Fruit fly (Drosophila melanogaster) whole organism, embryonic: ENCODE data around the gene Snapin.

Experiments
- Aef1 ChIP-seq: fragments of 200-800 bp; sonication (Bioruptor generic); IDR thresholded peaks from 3 replicates; pipeline ENCODE4 v1.3.6; 2022; ENCODE audit warnings: missing biosample characterization, missing genetic modification characterization
- Antp ChIP-seq: fragments of 200-800 bp; sonication (Bioruptor generic); optimal IDR thresholded peaks from 3 replicates; lab custom pipeline; 2016; ENCODE audit warnings: missing biosample characterization, missing genetic modification characterization
- Atf3 ChIP-seq: fragments of 200-800 bp; sonication (Bioruptor generic); optimal IDR thresholded peaks from 3 replicates; lab custom pipeline; 2016; ENCODE audit warnings: missing biosample characterization, missing genetic modification characterization
- B-H1 ChIP-seq: fragments of 200-800 bp; sonication (Bioruptor generic); IDR thresholded peaks from 3 replicates; pipeline ENCODE4 v1.3.6; 2022; ENCODE audit warnings: missing biosample characterization, missing genetic modification characterization
- CG12299 ChIP-seq: fragments of 200-800 bp; sonication (Bioruptor generic); optimal IDR thresholded peaks from 2 replicates; lab custom pipeline; 2018; ENCODE audit warnings: missing biosample characterization, mild to moderate bottlenecking, missing genetic modification characterization
- CG13287 ChIP-seq: fragments of 200-800 bp; sonication (Bioruptor generic); IDR thresholded peaks from 2 replicates; pipeline ENCODE4 v1.3.6; 2022; ENCODE audit warnings: missing biosample characterization, missing genetic modification characterization; ENCODE audit not compliant: partially characterized antibody
- CG1529 ChIP-seq: fragments of 200-800 bp; sonication (Bioruptor generic); optimal IDR thresholded peaks from 3 replicates; lab custom pipeline; 2018; ENCODE audit warnings: missing biosample characterization, missing genetic modification characterization
- CG1602 ChIP-seq: fragments of 200-800 bp; sonication (Bioruptor generic); optimal IDR thresholded peaks from 3 replicates; lab custom pipeline; 2016; ENCODE audit warnings: missing biosample characterization, missing genetic modification characterization
- CG17385 ChIP-seq: fragments of 200-800 bp; sonication (Bioruptor generic); optimal IDR thresholded peaks from 3 replicates; lab custom pipeline; 2018; ENCODE audit warnings: missing biosample characterization, mild to moderate bottlenecking, missing genetic modification characterization
- CG18011 ChIP-seq: fragments of 200-800 bp; sonication (Bioruptor generic); optimal IDR thresholded peaks from 2 replicates; lab custom pipeline; 2017; ENCODE audit warnings: missing biosample characterization, missing genetic modification characterization, mild to moderate bottlenecking, moderate library complexity, missing genotype
- CG2116 ChIP-seq: fragments of 200-800 bp; sonication (Bioruptor generic); optimal IDR thresholded peaks from 3 replicates; lab custom pipeline; 2018; ENCODE audit warnings: missing biosample characterization, mild to moderate bottlenecking, missing genetic modification characterization
- CG32767 ChIP-seq: fragments of 200-800 bp; sonication (Bioruptor generic); IDR thresholded peaks from 2 replicates; pipeline ENCODE4 v1.3.6; 2022; ENCODE audit warnings: missing biosample characterization, missing genetic modification characterization
- CG34376 ChIP-seq: fragments of 200-800 bp; sonication (Bioruptor generic); optimal IDR thresholded peaks from 2 replicates; lab custom pipeline; 2018; ENCODE audit warnings: missing biosample characterization, mild to moderate bottlenecking, missing genetic modification characterization
- CG3995 ChIP-seq: fragments of 200-800 bp; sonication (Bioruptor generic); optimal IDR thresholded peaks from 3 replicates; lab custom pipeline; 2016; ENCODE audit warnings: missing biosample characterization, missing genetic modification characterization
- CG4404 ChIP-seq: fragments of 200-800 bp; sonication (Bioruptor generic); IDR thresholded peaks from 2 replicates; pipeline ENCODE4 v1.3.6; 2022; ENCODE audit warnings: missing biosample characterization, missing genetic modification characterization
- CG5953 ChIP-seq: fragments of 200-800 bp; sonication (Bioruptor generic); IDR thresholded peaks from 2 replicates; pipeline ENCODE4 v1.3.6; 2022; ENCODE audit warnings: missing biosample characterization, missing genetic modification characterization
- CG7786 ChIP-seq: fragments of 200-800 bp; sonication (Bioruptor generic); optimal IDR thresholded peaks from 2 replicates; lab custom pipeline; 2016; ENCODE audit warnings: missing biosample characterization, missing genetic modification characterization
- CG7839 ChIP-seq: fragments of 200-800 bp; sonication (Bioruptor generic); optimal IDR thresholded peaks from 3 replicates; lab custom pipeline; 2018; ENCODE audit warnings: missing biosample characterization, mild to moderate bottlenecking, missing genetic modification characterization, moderate library complexity
- CG8281 ChIP-seq: fragments of 200-800 bp; sonication (Bioruptor generic); optimal IDR thresholded peaks from 2 replicates; lab custom pipeline; 2018; ENCODE audit warnings: missing biosample characterization, mild to moderate bottlenecking, missing genetic modification characterization, moderate library complexity
- CG8359 ChIP-seq: fragments of 200-800 bp; sonication (Bioruptor generic); optimal IDR thresholded peaks from 2 replicates; lab custom pipeline; 2017; ENCODE audit warnings: missing biosample characterization, mild to moderate bottlenecking, missing genetic modification characterization, borderline replicate concordance
- CG8478 ChIP-seq: fragments of >200 bp; optimal IDR thresholded peaks from 2 replicates; lab custom pipeline; 2018
- CG8944 ChIP-seq: fragments of 200-800 bp; sonication (Bioruptor generic); optimal IDR thresholded peaks from 3 replicates; lab custom pipeline; 2016; ENCODE audit warnings: missing biosample characterization, missing genetic modification characterization
- D19B ChIP-seq: fragments of 200-800 bp; sonication (Bioruptor generic); optimal IDR thresholded peaks from 2 replicates; lab custom pipeline; 2017; ENCODE audit warnings: missing biosample characterization, mild to moderate bottlenecking, missing genetic modification characterization
- E2f1 ChIP-seq: fragments of 200-800 bp; sonication (Bioruptor generic); IDR thresholded peaks from 2 replicates; pipeline ENCODE4 v1.3.6; 2022; ENCODE audit warnings: missing biosample characterization, missing genetic modification characterization
- Elba2 ChIP-seq: fragments of 200-800 bp; sonication (Bioruptor generic); optimal IDR thresholded peaks from 3 replicates; lab custom pipeline; 2016; ENCODE audit warnings: missing biosample characterization, missing genetic modification characterization
- HHEX ChIP-seq: fragments of 200-800 bp; sonication (Bioruptor generic); optimal IDR thresholded peaks from 3 replicates; lab custom pipeline; 2017; ENCODE audit warnings: missing biosample characterization, mild to moderate bottlenecking, missing genetic modification characterization, missing genetic modification reagents
- Jarid2 ChIP-seq: fragments of 200-800 bp; sonication (Bioruptor generic); optimal IDR thresholded peaks from 3 replicates; lab custom pipeline; 2017; ENCODE audit warnings: mild to moderate bottlenecking, missing biosample characterization, missing genetic modification reagents, missing genetic modification characterization
- Lim3 ChIP-seq: fragments of 200-800 bp; sonication (Bioruptor generic); IDR thresholded peaks from 2 replicates; pipeline ENCODE4 v1.3.6; 2022; ENCODE audit warnings: missing biosample characterization, missing genetic modification characterization
- Spps ChIP-seq: fragments of 200-800 bp; sonication (Bioruptor generic); optimal IDR thresholded peaks from 2 replicates; lab custom pipeline; 2018; ENCODE audit warnings: missing biosample characterization, mild to moderate bottlenecking, missing genetic modification characterization
- abd-A ChIP-seq: fragments of 200-800 bp; sonication (Bioruptor generic); optimal IDR thresholded peaks from 3 replicates; lab custom pipeline; 2019; ENCODE audit warnings: missing biosample characterization, mild to moderate bottlenecking, missing genetic modification characterization, moderate library complexity
- aop ChIP-seq: fragments of 200-800 bp; sonication (Bioruptor generic); IDR thresholded peaks from 2 replicates; pipeline ENCODE4 v1.3.6; 2022; ENCODE audit warnings: missing biosample characterization, missing genetic modification characterization
- cwo ChIP-seq: fragments of 200-800 bp; sonication (Bioruptor generic); optimal IDR thresholded peaks from 3 replicates; lab custom pipeline; 2017; ENCODE audit warnings: missing biosample characterization, missing genetic modification characterization, mild to moderate bottlenecking, moderate library complexity, missing genetic modification reagents
- disco-r ChIP-seq: fragments of 200-800 bp; sonication (Bioruptor generic); optimal IDR thresholded peaks from 2 replicates; lab custom pipeline; 2016; ENCODE audit warnings: missing biosample characterization, missing genetic modification characterization
- eyg ChIP-seq: fragments of 200-800 bp; sonication (Bioruptor generic); optimal IDR thresholded peaks from 3 replicates; lab custom pipeline; 2016; ENCODE audit warnings: missing biosample characterization, missing genetic modification characterization
- fd64A ChIP-seq: fragments of 200-800 bp; sonication (Bioruptor generic); optimal IDR thresholded peaks from 3 replicates; lab custom pipeline; 2018; ENCODE audit warnings: missing biosample characterization, mild to moderate bottlenecking, missing genetic modification characterization
- ftz-f1 ChIP-seq: fragments of 200-800 bp; sonication (Bioruptor generic); optimal IDR thresholded peaks from 2 replicates; lab custom pipeline; 2016; ENCODE audit warnings: missing biosample characterization, missing genetic modification characterization
- gsb ChIP-seq: fragments of 200-800 bp; sonication (Bioruptor generic); IDR thresholded peaks from 2 replicates; pipeline ENCODE4 v1.3.6; 2022; ENCODE audit warnings: missing biosample characterization, missing genetic modification characterization
- jing ChIP-seq: fragments of 200-800 bp; sonication (Bioruptor generic); optimal IDR thresholded peaks from 2 replicates; lab custom pipeline; 2018; ENCODE audit warnings: missing biosample characterization, mild to moderate bottlenecking, missing genetic modification characterization
- kay ChIP-seq: fragments of 200-800 bp; sonication (Bioruptor generic); optimal IDR thresholded peaks from 2 replicates; lab custom pipeline; 2016; ENCODE audit warnings: missing biosample characterization, missing genetic modification characterization
- klu ChIP-seq: fragments of 200-800 bp; sonication (Bioruptor generic); IDR thresholded peaks from 2 replicates; pipeline ENCODE4 v1.3.6; 2022; ENCODE audit warnings: missing biosample characterization, missing genetic modification characterization
- lilli ChIP-seq: fragments of 200-800 bp; sonication (Bioruptor generic); optimal IDR thresholded peaks from 3 replicates; lab custom pipeline; 2016; ENCODE audit warnings: missing biosample characterization, missing genetic modification characterization
- mirr ChIP-seq: fragments of 200-800 bp; sonication (Bioruptor generic); optimal IDR thresholded peaks from 3 replicates; lab custom pipeline; 2018; ENCODE audit warnings: missing biosample characterization, mild to moderate bottlenecking, missing genetic modification characterization
- pfk ChIP-seq: fragments of 200-800 bp; sonication (Bioruptor generic); optimal IDR thresholded peaks from 2 replicates; lab custom pipeline; 2018; ENCODE audit warnings: missing biosample characterization, mild to moderate bottlenecking, missing genetic modification characterization, moderate library complexity
- pita ChIP-seq: fragments of 200-800 bp; sonication (Bioruptor generic); optimal IDR thresholded peaks from 2 replicates; lab custom pipeline; 2017; ENCODE audit warnings: missing biosample characterization, mild to moderate bottlenecking, missing genetic modification characterization
- pros ChIP-seq: fragments of 200-800 bp; sonication (Bioruptor generic); optimal IDR thresholded peaks from 3 replicates; lab custom pipeline; 2019; ENCODE audit warnings: missing biosample characterization, mild to moderate bottlenecking, missing genetic modification characterization, moderate library complexity
- ro ChIP-seq: fragments of 200-800 bp; sonication (Bioruptor generic); IDR thresholded peaks from 2 replicates; pipeline ENCODE4 v1.3.6; 2022; ENCODE audit warnings: missing biosample characterization, missing genetic modification characterization
- row ChIP-seq: fragments of 200-800 bp; sonication (Bioruptor generic); IDR thresholded peaks from 3 replicates; pipeline ENCODE4 v1.3.6; 2022; ENCODE audit warnings: missing biosample characterization, missing genetic modification characterization
- sc ChIP-seq, 3 experiments: fragments of >200 bp in 2 of 3; fragments of 200-800 bp in 1 of 3; sonication (Bioruptor generic) in 1 of 3; optimal IDR thresholded peaks; 2 replicates in 2 of 3; 3 replicates in 1 of 3; lab custom pipeline; 2017; ENCODE audit warnings: mild to moderate bottlenecking in 1 of 3, missing biosample characterization in 1 of 3, missing genetic modification characterization in 1 of 3, missing genetic modification reagents in 1 of 3
- sim ChIP-seq: fragments of 200-800 bp; sonication (Bioruptor generic); IDR thresholded peaks from 2 replicates; pipeline ENCODE4 v1.3.6; 2022; ENCODE audit warnings: missing biosample characterization, missing genetic modification characterization
- sisA ChIP-seq: fragments of 200-800 bp; sonication (Bioruptor generic); IDR thresholded peaks from 2 replicates; pipeline ENCODE4 v1.3.6; 2022; ENCODE audit warnings: missing biosample characterization, missing genetic modification characterization
- slbo ChIP-seq: fragments of 200-800 bp; sonication (Bioruptor generic); IDR thresholded peaks from 2 replicates; pipeline ENCODE4 v1.3.6; 2022; ENCODE audit warnings: missing biosample characterization, missing genetic modification characterization

Gene Snapin

dm6 chr2L:2759654-2760053, at the start of gene Snapin, which contains the start of the genes HemK2 and Tnpo-SR (continued):
- TF ChIP-seq pita (GFP tag; lab: Kevin White, UChicago), result no peak
- peak; percentile 69 for TF ChIP-seq CG8944 (GFP tag; lab: Kevin White, UChicago)
- peak; percentile 84 for TF ChIP-seq cwo (GFP tag; lab: Kevin White, UChicago)
- TF ChIP-seq Aef1 (GFP tag; lab: Robert Waterston, UW), result peak; percentile 95
- peak; percentile 73 for TF ChIP-seq D19B (GFP tag; lab: Kevin White, UChicago)
- TF ChIP-seq fd64A (GFP tag; lab: Kevin White, UChicago), result peak; percentile 24
- peak; percentile 77 for TF ChIP-seq Elba2 (GFP tag; lab: Kevin White, UChicago)
- peak; percentile 76 for TF ChIP-seq CG18011 (GFP tag; lab: Kevin White, UChicago)
- peak; percentile 64 for TF ChIP-seq kay
- peak; percentile 96 for TF ChIP-seq slbo (GFP tag; lab: Robert Waterston, UW)
- peak; percentile 59 for TF ChIP-seq CG8359 (GFP tag; lab: Kevin White, UChicago)
- peak; percentile 40 for TF ChIP-seq disco-r (GFP tag; lab: Kevin White, UChicago)
- peak; percentile 69 for TF ChIP-seq Spps (tag; lab: Kevin White, UChicago)
- peak; percentile 91 for TF ChIP-seq sisA
- peak; percentile 60 for TF ChIP-seq CG8281 (tag; lab: Kevin White, UChicago)
- TF ChIP-seq Lim3 (GFP tag; lab: Robert Waterston, UW), result peak; percentile 60; the same call in 1 of the 2 replicates
- TF ChIP-seq E2f1, result peak; percentile 93
- no peak for TF ChIP-seq jing
- peak; percentile 82 for TF ChIP-seq CG7786
- TF ChIP-seq lilli (GFP tag; lab: Kevin White, UChicago), result peak; percentile 95
- TF ChIP-seq sim (GFP tag; lab: Robert Waterston, UW), result peak; percentile 72; the same call in 1 of the 2 replicates
- peak; percentile 6 for TF ChIP-seq eyg (GFP tag; lab: Kevin White, UChicago)
- peak; percentile 99 for TF ChIP-seq CG13287 (GFP tag; lab: Robert Waterston, UW)
- TF ChIP-seq CG34376 (GFP tag; lab: Kevin White, UChicago), result peak; percentile 92
- peak; percentile 95 for TF ChIP-seq abd-A (tag; lab: Kevin White, UChicago)
- no peak for TF ChIP-seq Jarid2 (GFP tag; lab: Kevin White, UChicago)
- peak; percentile 60 for TF ChIP-seq ro (GFP tag; lab: Robert Waterston, UW)
- TF ChIP-seq mirr, result peak; percentile 76
- peak; percentile 94 for TF ChIP-seq CG4404 (GFP tag; lab: Robert Waterston, UW)
- peak; percentile 68 for TF ChIP-seq CG3995 (GFP tag; lab: Kevin White, UChicago)
- TF ChIP-seq Atf3 (GFP tag; lab: Kevin White, UChicago), result peak; percentile 84
- peak; percentile 28 for TF ChIP-seq pfk
- TF ChIP-seq sc (optimal IDR thresholded peaks at IDR 0.05; lab: Kevin White, UChicago), result no peak
- peak; percentile 71 for TF ChIP-seq sc (GFP tag; optimal IDR thresholded peaks at IDR 0.05; lab: Kevin White, UChicago)
- TF ChIP-seq CG32767 (GFP tag; lab: Robert Waterston, UW), result peak; percentile 83; the same call in 1 of the 2 replicates
- TF ChIP-seq CG1602 (GFP tag; lab: Kevin White, UChicago), result peak; percentile 92
- TF ChIP-seq Antp, result peak; percentile 82
- TF ChIP-seq B-H1 (GFP tag; lab: Robert Waterston, UW), result peak; percentile 90
- TF ChIP-seq klu (GFP tag; lab: Robert Waterston, UW), result peak; percentile 90
- TF ChIP-seq row (GFP tag; lab: Robert Waterston, UW), result peak; percentile 98
- peak; percentile 20 for TF ChIP-seq pros (GFP tag; lab: Kevin White, UChicago)
- peak; percentile 83 for TF ChIP-seq aop (GFP tag; lab: Robert Waterston, UW)
- peak; percentile 79 for TF ChIP-seq CG5953 (GFP tag; lab: Robert Waterston, UW)
- TF ChIP-seq gsb (GFP tag; lab: Robert Waterston, UW), result peak; percentile 88
- TF ChIP-seq ftz-f1 (GFP tag; lab: Kevin White, UChicago), result peak; percentile 22
- peak; percentile 84 for TF ChIP-seq CG17385 (GFP tag; lab: Kevin White, UChicago)
- TF ChIP-seq CG2116, result peak; percentile 92
- no peak for TF ChIP-seq CG8478 (lab: Kevin White, UChicago)
- TF ChIP-seq CG1529 (GFP tag; lab: Kevin White, UChicago), result peak; percentile 71
- TF ChIP-seq CG12299 (tag; lab: Kevin White, UChicago), result peak; percentile 90
- peak; percentile 92 for TF ChIP-seq CG7839 (tag; lab: Kevin White, UChicago)
- peak; percentile 88 for TF ChIP-seq HHEX (GFP tag; lab: Kevin White, UChicago)
